Worm (Caenorhabditis elegans): ENCODE measurements around the gene fozi-1.

fozi-1 gene

ce11 chrIII:9314476-9314875 is 32.9 kb downstream of the fozi-1 start, which contains the start of gene C40H1.8:
TSS of gene C40H1.8 (plus strand) at chrIII:9314717.
- TF ChIP-seq scrt-1 (GFP tag; IDR thresholded peaks at IDR 0.05) (no peak), sea-1 (GFP tag; conservative IDR thresholded peaks at IDR 0.05) (no peak), flt-1 (GFP tag; IDR thresholded peaks at IDR 0.05) (no peak), ceh-13 (GFP tag; optimal IDR thresholded peaks at IDR 0.05) (no peak), pes-1 (GFP tag; IDR thresholded peaks at IDR 0.05) (no peak), hmbx-1 (tag; optimal IDR thresholded peaks at IDR 0.05) (no peak), ceh-36 (tag; optimal IDR thresholded peaks at IDR 0.05) (no peak), hnd-1 (tag; optimal IDR thresholded peaks at IDR 0.05) (no peak), B0310.2 (tag; optimal IDR thresholded peaks at IDR 0.05) (no peak), F13C5.2 (tag; optimal IDR thresholded peaks at IDR 0.05) (no peak)

DNA sequence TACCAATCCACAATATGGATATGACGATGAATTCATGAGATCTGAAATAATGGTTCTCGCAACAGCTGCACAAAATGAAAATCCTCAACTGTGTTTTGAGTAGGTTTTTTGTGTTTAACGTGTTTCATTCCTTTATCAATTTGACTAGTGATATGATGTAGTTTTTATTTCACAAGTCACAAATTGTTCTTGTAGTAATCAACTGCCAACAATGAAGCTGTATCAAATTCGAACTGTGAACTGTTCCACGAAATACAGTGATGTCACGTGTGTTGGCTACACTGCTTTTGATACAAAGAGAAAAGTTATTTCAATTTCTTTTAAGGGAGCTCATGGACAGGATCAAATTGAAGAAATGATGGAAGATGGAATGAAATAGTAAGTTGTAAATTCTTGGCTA is 33.6 kb downstream of the fozi-1 start:
- TF ChIP-seq hmbx-1 (tag; optimal IDR thresholded peaks at IDR 0.05) (no peak), B0310.2 (tag; optimal IDR thresholded peaks at IDR 0.05) (no peak), hmg-4 (GFP tag; optimal IDR thresholded peaks at IDR 0.05) (no peak), flt-1 (GFP tag; IDR thresholded peaks at IDR 0.05) (no peak), sea-1 (GFP tag; conservative IDR thresholded peaks at IDR 0.05) (no peak), ceh-13 (GFP tag; optimal IDR thresholded peaks at IDR 0.05) (no peak), ceh-36 (tag; optimal IDR thresholded peaks at IDR 0.05) (no peak), aly-1 (tag; optimal IDR thresholded peaks at IDR 0.05) (no peak)

ce11 chrIII:9317601-9318000 is 36.0 kb downstream of the fozi-1 start:
- TF ChIP-seq aly-1 (tag; optimal IDR thresholded peaks at IDR 0.05) (no peak), ama-1 (optimal IDR thresholded peaks at IDR 0.05) (no peak), hmg-4 (GFP tag; optimal IDR thresholded peaks at IDR 0.05) (no peak)

DNA sequence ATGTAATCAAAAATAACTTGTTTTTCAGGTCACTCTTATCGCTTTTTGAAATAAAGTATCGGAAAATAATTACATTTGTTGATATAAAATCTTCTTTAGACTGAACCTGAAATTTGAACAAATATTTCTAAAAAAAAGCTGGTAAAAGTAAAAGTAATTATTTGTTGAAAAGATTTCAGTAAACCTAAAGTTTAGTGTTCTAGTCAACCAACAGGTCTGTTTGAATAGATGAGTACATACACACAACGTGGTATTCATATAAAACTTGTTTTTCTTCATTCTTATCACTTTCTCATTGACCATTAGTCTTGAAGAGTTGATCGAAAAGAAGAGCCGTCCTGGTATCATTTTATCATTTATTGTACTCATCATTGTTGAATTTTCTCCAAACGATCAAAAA is 38.1 kb downstream of the fozi-1 start, which contains the start of gene C40H1.9:
TSS of gene C40H1.9 (plus strand) at position 301 of the 400 bp plus-strand sequence.
- TF ChIP-seq F13C5.2 (tag; optimal IDR thresholded peaks at IDR 0.05) (no peak), scrt-1 (GFP tag; IDR thresholded peaks at IDR 0.05) (no peak), tra-4 (tag; optimal IDR thresholded peaks at IDR 0.05) (no peak), tbx-37 (GFP tag; conservative IDR thresholded peaks at IDR 0.05) (no peak), hmbx-1 (tag; optimal IDR thresholded peaks at IDR 0.05) (no peak)

DNA sequence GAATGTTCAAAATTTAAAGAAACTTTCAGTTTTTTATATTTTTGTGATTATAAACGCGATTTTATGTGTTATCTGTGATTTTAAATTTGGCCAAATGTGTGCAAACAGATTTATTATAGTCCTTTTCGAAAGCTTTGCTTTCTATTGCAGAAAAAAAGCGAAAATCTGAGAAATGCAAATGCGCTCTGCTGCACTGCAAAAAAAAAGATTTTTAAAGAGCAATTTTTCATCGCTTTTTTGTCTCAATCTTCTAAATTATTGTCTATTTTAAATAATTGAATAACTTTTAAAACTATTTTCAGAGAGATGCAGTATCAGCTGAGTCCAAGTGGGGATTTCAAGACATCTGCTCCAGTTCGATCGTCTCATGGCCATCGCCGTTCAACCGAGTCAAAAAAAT is 40.4 kb downstream of the fozi-1 start, which contains the start of gene cpb-1:
TSS of gene cpb-1 (plus strand) at position 301 of the 400 bp plus-strand sequence.
- TF ChIP-seq ama-1 (optimal IDR thresholded peaks at IDR 0.05) (no peak), ceh-36 (tag; optimal IDR thresholded peaks at IDR 0.05) (no peak), tbx-11 (GFP tag; IDR thresholded peaks at IDR 0.05) (no peak), tra-4 (tag; optimal IDR thresholded peaks at IDR 0.05) (no peak), ets-7 (tag; optimal IDR thresholded peaks at IDR 0.05) (no peak), pes-1 (GFP tag; IDR thresholded peaks at IDR 0.05) (no peak), aly-1 (tag; optimal IDR thresholded peaks at IDR 0.05) (no peak), hmg-4 (GFP tag; optimal IDR thresholded peaks at IDR 0.05) (no peak), F13C5.2 (tag; optimal IDR thresholded peaks at IDR 0.05) (no peak), scrt-1 (GFP tag; IDR thresholded peaks at IDR 0.05) (no peak), tbx-37 (GFP tag; conservative IDR thresholded peaks at IDR 0.05) (no peak)

DNA sequence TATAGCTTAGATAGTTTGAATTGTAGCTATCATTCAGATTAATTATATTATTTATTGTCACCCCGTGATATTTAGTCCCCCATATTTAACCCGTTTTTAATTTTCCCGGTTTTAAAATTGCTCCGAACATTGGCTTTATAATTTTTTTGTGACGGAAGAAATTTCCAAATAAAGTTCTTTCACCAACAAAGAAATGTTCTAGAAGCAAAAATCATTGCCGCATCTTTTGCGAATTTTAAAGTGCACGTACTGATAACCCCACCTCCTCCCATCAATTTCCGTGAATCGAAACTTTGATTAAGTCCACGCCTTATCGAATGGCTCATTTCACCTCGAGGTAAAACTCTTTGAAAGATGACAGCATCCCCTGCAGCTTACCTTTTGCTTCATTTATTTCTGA is 43.1 kb downstream of the fozi-1 start, which contains the start of gene C40H1.7:
TSS of gene C40H1.7 (plus strand) at position 301 of the 400 bp plus-strand sequence.
- no peak for TF ChIP-seq tbx-11 (GFP tag; IDR thresholded peaks at IDR 0.05)
- no peak for TF ChIP-seq ceh-36 (tag; optimal IDR thresholded peaks at IDR 0.05)
- no peak for TF ChIP-seq ets-7 (tag; optimal IDR thresholded peaks at IDR 0.05)
- no peak for TF ChIP-seq ama-1 (optimal IDR thresholded peaks at IDR 0.05)
- no peak for TF ChIP-seq F13C5.2 (tag; optimal IDR thresholded peaks at IDR 0.05)
- TF ChIP-seq tbx-37 (GFP tag; conservative IDR thresholded peaks at IDR 0.05): no peak
- TF ChIP-seq hnd-1 (tag; optimal IDR thresholded peaks at IDR 0.05): no peak
- no peak for TF ChIP-seq pes-1 (GFP tag; IDR thresholded peaks at IDR 0.05)
- TF ChIP-seq aly-1 (tag; optimal IDR thresholded peaks at IDR 0.05): no peak
- no peak for TF ChIP-seq sea-1 (GFP tag; conservative IDR thresholded peaks at IDR 0.05)
- TF ChIP-seq flt-1 (GFP tag; IDR thresholded peaks at IDR 0.05): no peak
- TF ChIP-seq B0310.2 (tag; optimal IDR thresholded peaks at IDR 0.05): no peak
- no peak for TF ChIP-seq hmg-4 (GFP tag; optimal IDR thresholded peaks at IDR 0.05)
- no peak for TF ChIP-seq ceh-13 (GFP tag; optimal IDR thresholded peaks at IDR 0.05)
- TF ChIP-seq tra-4 (tag; optimal IDR thresholded peaks at IDR 0.05): no peak
- no peak for TF ChIP-seq hmbx-1 (tag; optimal IDR thresholded peaks at IDR 0.05)
- TF ChIP-seq scrt-1 (GFP tag; IDR thresholded peaks at IDR 0.05): no peak

ce11 chrIII:9326528-9326927 is 44.9 kb downstream of the fozi-1 start:
- TF ChIP-seq ceh-13 (GFP tag; optimal IDR thresholded peaks at IDR 0.05) (no peak), B0310.2 (tag; optimal IDR thresholded peaks at IDR 0.05) (no peak), tbx-11 (GFP tag; IDR thresholded peaks at IDR 0.05) (no peak), hmbx-1 (tag; optimal IDR thresholded peaks at IDR 0.05) (no peak), pes-1 (GFP tag; IDR thresholded peaks at IDR 0.05) (no peak), sea-1 (GFP tag; conservative IDR thresholded peaks at IDR 0.05) (no peak), tra-4 (tag; optimal IDR thresholded peaks at IDR 0.05) (no peak), ceh-36 (tag; optimal IDR thresholded peaks at IDR 0.05) (no peak), tbx-37 (GFP tag; conservative IDR thresholded peaks at IDR 0.05) (no peak), flt-1 (GFP tag; IDR thresholded peaks at IDR 0.05) (no peak), hmg-4 (GFP tag; optimal IDR thresholded peaks at IDR 0.05) (no peak), scrt-1 (GFP tag; IDR thresholded peaks at IDR 0.05) (no peak)

DNA sequence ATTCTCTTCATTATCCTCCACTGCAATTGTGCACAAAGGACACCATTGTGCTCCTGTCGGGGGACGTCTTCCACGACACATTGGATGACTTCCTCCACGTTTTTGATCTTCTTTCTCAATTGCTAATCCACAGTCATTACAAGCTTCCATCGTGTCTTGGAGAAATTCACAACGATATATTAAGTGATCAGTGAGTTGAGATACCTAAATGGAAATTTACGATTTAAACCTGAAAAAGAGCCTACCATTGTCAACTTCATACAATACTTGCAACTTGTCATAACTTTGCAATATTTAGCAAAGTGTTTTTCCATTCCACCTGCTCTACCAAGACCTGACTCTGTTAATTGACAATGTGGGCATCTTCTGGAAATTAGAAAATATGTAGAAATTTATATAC is 46.3 kb downstream of the fozi-1 start:
- TF ChIP-seq hmbx-1 (tag; optimal IDR thresholded peaks at IDR 0.05) (no peak), tra-4 (tag; optimal IDR thresholded peaks at IDR 0.05) (no peak), hmg-4 (GFP tag; optimal IDR thresholded peaks at IDR 0.05) (no peak), B0310.2 (tag; optimal IDR thresholded peaks at IDR 0.05) (no peak), hnd-1 (tag; optimal IDR thresholded peaks at IDR 0.05) (no peak), tbx-11 (GFP tag; IDR thresholded peaks at IDR 0.05) (no peak), flt-1 (GFP tag; IDR thresholded peaks at IDR 0.05) (no peak), aly-1 (tag; optimal IDR thresholded peaks at IDR 0.05) (no peak), pes-1 (GFP tag; IDR thresholded peaks at IDR 0.05) (no peak), F13C5.2 (tag; optimal IDR thresholded peaks at IDR 0.05) (no peak), ceh-36 (tag; optimal IDR thresholded peaks at IDR 0.05) (no peak), ama-1 (optimal IDR thresholded peaks at IDR 0.05) (no peak), tbx-37 (GFP tag; conservative IDR thresholded peaks at IDR 0.05) (no peak), sea-1 (GFP tag; conservative IDR thresholded peaks at IDR 0.05) (no peak), scrt-1 (GFP tag; IDR thresholded peaks at IDR 0.05) (no peak), ceh-13 (GFP tag; optimal IDR thresholded peaks at IDR 0.05) (no peak), ets-7 (tag; optimal IDR thresholded peaks at IDR 0.05) (no peak)

Data from whole organism, early embryonic.